Worm (Caenorhabditis elegans): Measurements from ENCODE around the gene C34F11.1.

DNA sequence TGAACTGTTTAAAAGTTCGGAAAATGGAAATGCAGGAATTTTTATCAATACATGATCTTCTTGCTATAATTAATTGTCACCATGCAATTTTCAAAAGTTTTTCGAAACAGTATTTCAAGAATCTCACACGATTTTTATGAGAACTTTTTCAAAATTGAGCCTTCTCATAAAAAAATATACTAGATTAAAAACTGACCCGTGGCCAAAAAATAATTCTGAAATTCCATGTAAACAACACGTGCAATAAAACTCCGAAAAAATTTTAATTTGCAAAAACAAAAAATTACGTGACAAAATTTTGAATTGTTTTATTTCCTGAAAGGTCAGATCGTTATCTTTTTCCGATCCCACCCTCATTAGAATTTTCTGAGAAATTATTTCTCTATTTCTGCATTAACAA is 17.3 kb upstream of the C34F11.1 start, which contains the start of gene C34F11.5:
- TF ChIP-seq ama-1 (optimal IDR thresholded peaks at IDR 0.05), result no peak
- no peak for TF ChIP-seq ama-1 (GFP tag; optimal IDR thresholded peaks at IDR 0.05)
- no peak for TF ChIP-seq bed-2 (GFP tag; IDR thresholded peaks at IDR 0.05)

Data from whole organism, young adult.